Worm (Caenorhabditis elegans): ENCODE data around the gene F17C11.26.

Gene F17C11.26

DNA sequence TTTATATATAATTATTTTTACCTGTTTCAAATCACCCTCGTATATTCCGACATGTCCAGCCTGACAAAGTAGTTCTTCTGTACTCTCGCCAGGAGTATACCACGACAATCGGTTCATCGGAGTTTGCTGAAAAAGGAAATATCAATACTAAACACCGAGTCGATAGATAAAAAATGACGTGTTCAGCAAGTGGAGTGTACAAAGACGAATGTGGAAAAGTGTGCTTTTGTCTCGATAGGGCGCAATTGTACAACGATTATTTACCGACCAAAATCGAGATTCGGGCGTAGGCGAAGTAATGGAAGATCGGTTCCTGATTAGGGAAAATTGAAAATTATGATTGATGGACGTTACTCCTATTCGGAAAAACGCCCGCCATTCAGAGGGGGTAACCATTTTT is 19.3 kb downstream of the F17C11.26 start, which contains the start of gene vps-36 (continued):
- TF ChIP-seq mes-2 (tag; optimal IDR thresholded peaks at IDR 0.05; ENCODE audit: poor library complexity, severe bottlenecking): peak; percentile 55
- TF ChIP-seq Y5F2A.4 (GFP tag; optimal IDR thresholded peaks at IDR 0.05): no peak
- TF ChIP-seq dmd-6 (GFP tag; IDR thresholded peaks at IDR 0.05): peak; percentile 77

DNA sequence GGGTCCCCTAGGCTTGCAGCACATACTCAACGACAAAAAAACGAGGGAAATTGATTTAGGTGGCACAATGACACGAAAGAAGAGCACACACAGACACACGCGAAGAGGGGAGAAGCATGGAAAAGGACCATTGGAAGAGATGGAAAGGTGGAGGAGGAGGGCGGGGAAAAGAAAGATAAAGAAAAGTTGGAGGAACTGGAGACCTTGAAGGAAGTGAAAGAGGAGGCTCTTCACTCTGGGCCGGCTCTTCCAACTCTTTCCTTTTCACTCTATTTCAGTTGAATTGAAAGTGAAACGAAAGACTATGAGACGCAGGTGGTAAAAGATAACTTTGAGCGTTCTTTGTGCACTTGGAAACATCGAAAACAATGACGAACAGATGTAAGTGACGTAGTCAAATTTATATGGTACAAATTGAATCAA is 20.2 kb downstream of the F17C11.26 start:
- no peak for TF ChIP-seq dmd-8 (GFP tag; IDR thresholded peaks at IDR 0.05)
- TF ChIP-seq ceh-82 (tag; optimal IDR thresholded peaks at IDR 0.05): no peak
- TF ChIP-seq set-16 (GFP tag; IDR thresholded peaks at IDR 0.05): peak; percentile 45
- TF ChIP-seq dpl-1 (GFP tag; optimal IDR thresholded peaks at IDR 0.05): peak; percentile 6
- TF ChIP-seq lin-29 (GFP tag; IDR thresholded peaks at IDR 0.05): no peak
- TF ChIP-seq zip-2 (tag; optimal IDR thresholded peaks at IDR 0.05): no peak
- no peak for TF ChIP-seq spr-1 (tag; optimal IDR thresholded peaks at IDR 0.05)
- peak; percentile 25 for TF ChIP-seq T20F7.1 (GFP tag; optimal IDR thresholded peaks at IDR 0.05)
- peak in 1 of 2 experiments; percentile 2 for TF ChIP-seq mdl-1 (tag; optimal IDR thresholded peaks at IDR 0.05)
- no peak for TF ChIP-seq php-3 (GFP tag; IDR thresholded peaks at IDR 0.05)
- TF ChIP-seq Y105C5A.15 (GFP tag; IDR thresholded peaks at IDR 0.05): no peak
- no peak for TF ChIP-seq daf-8 (GFP tag; IDR thresholded peaks at IDR 0.05)
- TF ChIP-seq pqm-1 (tag; optimal IDR thresholded peaks at IDR 0.05): no peak
- no peak for TF ChIP-seq T26A8.4 (GFP tag; IDR thresholded peaks at IDR 0.05)
- TF ChIP-seq zfp-3 (GFP tag; conservative IDR thresholded peaks at IDR 0.05): no peak
- no peak for TF ChIP-seq mxl-2 (GFP tag; conservative IDR thresholded peaks at IDR 0.05)
- no peak for TF ChIP-seq ZK546.5 (tag; optimal IDR thresholded peaks at IDR 0.05)
- TF ChIP-seq nhr-10 (tag; optimal IDR thresholded peaks at IDR 0.05): no peak
- TF ChIP-seq F49E8.2 (tag; optimal IDR thresholded peaks at IDR 0.05; ENCODE audit: borderline replicate concordance): no peak
- no peak for TF ChIP-seq gei-8 (GFP tag; optimal IDR thresholded peaks at IDR 0.05)
- no peak for TF ChIP-seq egl-27 (tag; optimal IDR thresholded peaks at IDR 0.05)
- no peak for TF ChIP-seq nhr-102 (tag; optimal IDR thresholded peaks at IDR 0.05)
- no peak for TF ChIP-seq unc-39 (tag; optimal IDR thresholded peaks at IDR 0.05)
- no peak for TF ChIP-seq attf-4 (tag; optimal IDR thresholded peaks at IDR 0.05)
- no peak for TF ChIP-seq saeg-2 (GFP tag; IDR thresholded peaks at IDR 0.05)
- TF ChIP-seq duxl-1 (tag; optimal IDR thresholded peaks at IDR 0.05; ENCODE audit: poor library complexity): no peak
- peak; percentile 60 for TF ChIP-seq mep-1 (tag; optimal IDR thresholded peaks at IDR 0.05)
- no peak for TF ChIP-seq Y5F2A.4 (GFP tag; optimal IDR thresholded peaks at IDR 0.05)
- TF ChIP-seq sdz-12 (GFP tag; optimal IDR thresholded peaks at IDR 0.05): no peak
- TF ChIP-seq snpc-4 (tag; optimal IDR thresholded peaks at IDR 0.05): no peak
- no peak for TF ChIP-seq Y48G9A.11 (GFP tag; IDR thresholded peaks at IDR 0.05)
- TF ChIP-seq dmd-6 (GFP tag; IDR thresholded peaks at IDR 0.05): peak; percentile 58
- peak; percentile 68 for TF ChIP-seq ces-1 (GFP tag; optimal IDR thresholded peaks at IDR 0.05)
- TF ChIP-seq ama-1 (optimal IDR thresholded peaks at IDR 0.05): peak; percentile 6
- no peak for TF ChIP-seq madf-9 (GFP tag; conservative IDR thresholded peaks at IDR 0.05)
- no peak for TF ChIP-seq ceh-32 (tag; optimal IDR thresholded peaks at IDR 0.05; ENCODE audit: poor library complexity)
- no peak for TF ChIP-seq zip-11 (GFP tag; IDR thresholded peaks at IDR 0.05)
- TF ChIP-seq nhr-111 (GFP tag; optimal IDR thresholded peaks at IDR 0.05): no peak
- TF ChIP-seq mxl-3 (GFP tag; optimal IDR thresholded peaks at IDR 0.05): peak; percentile 29
- no peak for TF ChIP-seq ceh-28 (tag; optimal IDR thresholded peaks at IDR 0.05)
- TF ChIP-seq rbr-2 (tag; optimal IDR thresholded peaks at IDR 0.05): peak; percentile 65
- TF ChIP-seq mes-2 (tag; optimal IDR thresholded peaks at IDR 0.05; ENCODE audit: poor library complexity, severe bottlenecking): peak; percentile 7
- no peak for TF ChIP-seq skn-1 (tag; optimal IDR thresholded peaks at IDR 0.05)
- TF ChIP-seq tag-97 (GFP tag; IDR thresholded peaks at IDR 0.05): no peak
- TF ChIP-seq dmd-9 (GFP tag; IDR thresholded peaks at IDR 0.05): no peak
- TF ChIP-seq arid-1 (GFP tag; conservative IDR thresholded peaks at IDR 0.05): 0 out of 2 replicates have a peak, but pooled peaks have one; percentile 19
- no peak for TF ChIP-seq lin-39 (tag; optimal IDR thresholded peaks at IDR 0.05)
- no peak for TF ChIP-seq F26F4.8 (GFP tag; conservative IDR thresholded peaks at IDR 0.05)
- TF ChIP-seq nhr-42 (GFP tag; IDR thresholded peaks at IDR 0.05): peak; percentile 65; the same call in 1 of the 2 replicates
- TF ChIP-seq lin-15B (tag; optimal IDR thresholded peaks at IDR 0.05): no peak

Measured in whole organism, L4 larva.